Fruit fly (Drosophila melanogaster) whole organism, pupa: Measurements from ENCODE around the gene CG3626.
"Not testable (repeated sequence)": the region's sequence is repeated elsewhere in the genome, so short reads cannot be mapped to it uniquely, and the experiment has no call there.

Experiments used
- CG12605 ChIP-seq: fragments of 200-800 bp; sonication (Bioruptor generic); IDR thresholded peaks from 2 replicates; pipeline ENCODE4 v1.3.6; 2022; ENCODE audit warnings: missing biosample characterization, missing genetic modification characterization
- CG4496 ChIP-seq: fragments of 200-800 bp; sonication (Bioruptor generic); IDR thresholded peaks from 3 replicates; pipeline ENCODE4 v1.3.6; 2022; ENCODE audit warnings: missing biosample characterization, missing genetic modification characterization
- D1 ChIP-seq: fragments of 200-800 bp; sonication (Bioruptor generic); optimal IDR thresholded peaks from 2 replicates; lab custom pipeline; 2018; ENCODE audit warnings: missing biosample characterization, mild to moderate bottlenecking, missing genetic modification characterization, moderate library complexity
- EcR ChIP-seq: fragments of 200-800 bp; sonication (Bioruptor generic); optimal IDR thresholded peaks from 3 replicates; lab custom pipeline; 2019; ENCODE audit warnings: missing biosample characterization, missing genetic modification characterization, mild to moderate bottlenecking, moderate library complexity, missing genetic modification reagents
- Pif1A ChIP-seq: fragments of 200-800 bp; sonication (Bioruptor generic); optimal IDR thresholded peaks from 3 replicates; lab custom pipeline; 2016; ENCODE audit warnings: missing biosample characterization, missing genetic modification characterization
- rn ChIP-seq: fragments of 200-800 bp; sonication (Bioruptor generic); IDR thresholded peaks from 2 replicates; pipeline ENCODE4 v1.3.6; 2022; ENCODE audit warnings: missing biosample characterization, missing genetic modification characterization

DNA sequence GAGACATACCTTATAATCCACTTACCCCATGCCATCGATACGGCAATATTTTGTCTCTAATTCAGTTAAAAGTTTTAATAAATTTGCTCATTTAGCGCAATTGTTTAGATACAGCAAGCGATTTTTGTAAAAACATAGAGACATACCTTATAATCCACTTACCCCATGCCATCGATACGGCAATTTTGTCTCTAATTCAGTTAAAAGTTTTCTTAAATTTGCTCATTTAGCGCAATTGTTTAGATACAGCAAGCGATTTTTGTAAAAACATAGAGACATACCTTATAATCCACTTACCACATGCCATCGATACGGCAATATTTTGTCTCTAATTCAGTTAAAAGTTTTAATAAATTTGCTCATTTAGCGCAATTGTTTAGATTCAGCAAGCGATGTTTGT lies 47.5 kb upstream of the CG3626 start, which contains the start of gene mei-9:
- not testable (repeated sequence) for TF ChIP-seq CG4496 (GFP tag; lab: Robert Waterston, UW); D1 (tag; lab: Kevin White, UChicago); EcR (GFP tag; lab: Kevin White, UChicago); rn (GFP tag; lab: Robert Waterston, UW); CG12605 (GFP tag; lab: Robert Waterston, UW); Pif1A (GFP tag; lab: Kevin White, UChicago)
